Fruit fly (Drosophila melanogaster): Measurements from ENCODE around the gene ppk27.

ppk27 gene

dm6 chr3L:3771406-3771935, 16.5 kb upstream of the ppk27 start (continued):
- TF ChIP-seq fd59A (GFP tag; optimal IDR thresholded peaks at IDR 0.05) (peak; percentile 34), CG8119 (GFP tag; IDR thresholded peaks at IDR 0.05) (peak; percentile 91), Lpt (GFP tag; optimal IDR thresholded peaks at IDR 0.05) (peak; percentile 64), Sox15 (GFP tag; optimal IDR thresholded peaks at IDR 0.05) (peak; percentile 60), acj6 (GFP tag; optimal IDR thresholded peaks at IDR 0.05) (peak; percentile 88), cyc (GFP tag; optimal IDR thresholded peaks at IDR 0.05) (peak; percentile 71), CG3919 (GFP tag; optimal IDR thresholded peaks at IDR 0.05) (peak; percentile 85), Hr39 (GFP tag; optimal IDR thresholded peaks at IDR 0.05) (peak; percentile 38), CG3032 (tag; optimal IDR thresholded peaks at IDR 0.05) (peak; percentile 71), CG4318 (GFP tag; optimal IDR thresholded peaks at IDR 0.05) (peak; percentile 44), pdm3 (GFP tag; optimal IDR thresholded peaks at IDR 0.05) (peak; percentile 69), fd85E (GFP tag; optimal IDR thresholded peaks at IDR 0.05) (peak; percentile 17), CG1621 (tag; optimal IDR thresholded peaks at IDR 0.05) (peak; percentile 50), CG32006 (GFP tag; optimal IDR thresholded peaks at IDR 0.05) (peak; percentile 83), Hr38 (GFP tag; optimal IDR thresholded peaks at IDR 0.05) (no peak), CG11294 (GFP tag; IDR thresholded peaks at IDR 0.05) (peak; percentile 79), Sox14 (GFP tag; optimal IDR thresholded peaks at IDR 0.05) (peak; percentile 40), CG6792 (GFP tag; optimal IDR thresholded peaks at IDR 0.05) (peak; percentile 89), CG31627 (GFP tag; optimal IDR thresholded peaks at IDR 0.05) (peak; percentile 57), Blimp-1 (GFP tag; optimal IDR thresholded peaks at IDR 0.05) (peak; percentile 68), dsx (GFP tag; optimal IDR thresholded peaks at IDR 0.05; ENCODE audit: poor library complexity, severe bottlenecking) (peak; percentile 85), Smox (GFP tag; optimal IDR thresholded peaks at IDR 0.05) (peak; percentile 73), CG6163 (GFP tag; IDR thresholded peaks at IDR 0.05) (peak; percentile 80), topi (GFP tag; optimal IDR thresholded peaks at IDR 0.05) (peak; percentile 76), achi (GFP tag; optimal IDR thresholded peaks at IDR 0.05) (peak; percentile 88), CG8319 (GFP tag; optimal IDR thresholded peaks at IDR 0.05) (peak; percentile 47), Ets21C (GFP tag; optimal IDR thresholded peaks at IDR 0.05) (peak; percentile 35), svp (GFP tag) (peak; percentile 93), vri (GFP tag; optimal IDR thresholded peaks at IDR 0.05) (peak; percentile 48), CG7368 (GFP tag; optimal IDR thresholded peaks at IDR 0.05) (peak; percentile 74), Gug (GFP tag; IDR thresholded peaks at IDR 0.05) (peak; percentile 81)

- TF ChIP-seq dac (GFP tag; optimal IDR thresholded peaks at IDR 0.05) (peak; percentile 23), CG32006 (GFP tag; optimal IDR thresholded peaks at IDR 0.05) (peak; percentile 71), CG6854 (GFP tag; optimal IDR thresholded peaks at IDR 0.05) (no peak), Ets21C (GFP tag; optimal IDR thresholded peaks at IDR 0.05) (peak; percentile 8), CG4318 (GFP tag; optimal IDR thresholded peaks at IDR 0.05) (peak; percentile 49), Sox15 (GFP tag; optimal IDR thresholded peaks at IDR 0.05) (no peak), Eip75B (GFP tag; optimal IDR thresholded peaks at IDR 0.05) (no peak), CG8119 (GFP tag; IDR thresholded peaks at IDR 0.05) (no peak), CG9139 (GFP tag; optimal IDR thresholded peaks at IDR 0.05) (no peak), CG6163 (GFP tag; IDR thresholded peaks at IDR 0.05) (peak; percentile 40; the same call in 1 of the 3 replicates), Sox14 (GFP tag; optimal IDR thresholded peaks at IDR 0.05) (peak; percentile 58), Eip93F (GFP tag; optimal IDR thresholded peaks at IDR 0.05) (no peak), CG11762 (GFP tag; optimal IDR thresholded peaks at IDR 0.05; ENCODE audit: insufficient read depth) (peak; percentile 13), Eip78C (GFP tag) (peak; percentile 76), OdsH (GFP tag; optimal IDR thresholded peaks at IDR 0.05) (peak; percentile 18), Lpt (GFP tag; optimal IDR thresholded peaks at IDR 0.05) (no peak), CG8319 (GFP tag; optimal IDR thresholded peaks at IDR 0.05) (no peak), cyc (GFP tag; optimal IDR thresholded peaks at IDR 0.05) (peak; percentile 14), achi (GFP tag; optimal IDR thresholded peaks at IDR 0.05) (peak; percentile 24), Sox102F (GFP tag; optimal IDR thresholded peaks at IDR 0.05) (peak; percentile 35), pdm3 (GFP tag; optimal IDR thresholded peaks at IDR 0.05) (peak; percentile 44), Hr39 (GFP tag; optimal IDR thresholded peaks at IDR 0.05) (peak; percentile 53), CG8632 (GFP tag; optimal IDR thresholded peaks at IDR 0.05) (peak; percentile 14), Smox (GFP tag; optimal IDR thresholded peaks at IDR 0.05) (peak; percentile 22), CG31627 (GFP tag; optimal IDR thresholded peaks at IDR 0.05) (peak; percentile 58), acj6 (GFP tag; optimal IDR thresholded peaks at IDR 0.05) (peak; percentile 34), Ets96B (tag; optimal IDR thresholded peaks at IDR 0.05) (no peak), ss (GFP tag; optimal IDR thresholded peaks at IDR 0.05) (no peak), salr (GFP tag; optimal IDR thresholded peaks at IDR 0.05) (peak in 1 of 2 experiments; percentile 43), esn (GFP tag; optimal IDR thresholded peaks at IDR 0.05) (peak; percentile 45), lz (GFP tag; optimal IDR thresholded peaks at IDR 0.05) (peak; percentile 58), Met (GFP tag; optimal IDR thresholded peaks at IDR 0.05) (peak; percentile 33), CG34406 (GFP tag; optimal IDR thresholded peaks at IDR 0.05) (peak; percentile 20), CG11294 (GFP tag; IDR thresholded peaks at IDR 0.05) (0 out of 2 replicates have a peak, but pooled peaks have one; percentile 17)
Observed at dm6 chr3L:3770823-3771222, 15.8 kb upstream of the ppk27 start.

Data from whole organism, prepupa.